Worm (Caenorhabditis elegans): ENCODE results near the gene ZK809.8.

DNA sequence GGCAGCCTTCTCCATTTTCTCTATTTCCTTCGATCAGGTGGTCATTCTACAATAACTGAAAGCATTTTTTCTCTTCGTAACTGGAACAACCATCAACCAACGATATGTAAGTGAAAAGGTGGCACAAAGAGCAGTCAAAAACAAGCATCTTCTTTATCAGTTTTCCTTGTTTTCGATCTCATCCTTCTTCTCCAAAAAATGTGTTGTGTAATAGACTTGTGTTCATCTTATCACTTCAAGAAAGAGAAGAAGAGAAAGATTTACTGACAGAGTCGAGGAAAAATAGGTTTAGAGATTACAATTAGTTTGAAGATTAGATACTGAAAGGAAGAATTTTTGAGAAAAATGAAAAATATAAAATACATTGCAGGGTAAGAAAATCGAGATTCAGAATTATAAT is 3.5 kb downstream of the ZK809.8 start:
- TF ChIP-seq sox-2 (GFP tag; IDR thresholded peaks at IDR 0.05) (no peak), sox-4 (tag; optimal IDR thresholded peaks at IDR 0.05) (no peak), pqm-1 (tag; optimal IDR thresholded peaks at IDR 0.05) (no peak), ceh-24 (tag; optimal IDR thresholded peaks at IDR 0.05) (no peak), ets-4 (tag; optimal IDR thresholded peaks at IDR 0.05) (no peak), T23F11.4 (GFP tag; optimal IDR thresholded peaks at IDR 0.05) (no peak), nfya-1 (tag; optimal IDR thresholded peaks at IDR 0.05) (no peak), sdc-2 (tag; optimal IDR thresholded peaks at IDR 0.05) (no peak)

All from whole organism, late embryonic.